Fruit fly (Drosophila melanogaster) whole organism, embryonic: ENCODE results near the gene BckdhA.

Source experiments
- B-H2 ChIP-seq: fragments of 200-800 bp; sonication (Bioruptor generic); optimal IDR thresholded peaks from 2 replicates; lab custom pipeline; 2018; ENCODE audit warnings: missing biosample characterization, mild to moderate bottlenecking, missing genetic modification characterization
- BEAF-32 ChIP-seq: fragments of 200-800 bp; sonication (Bioruptor generic); optimal IDR thresholded peaks from 3 replicates; lab custom pipeline; 2017; ENCODE audit warnings: missing biosample characterization, missing genetic modification characterization, mild to moderate bottlenecking, moderate library complexity, missing genetic modification reagents
- CG10147 ChIP-seq: fragments of 200-800 bp; sonication (Bioruptor generic); optimal IDR thresholded peaks from 2 replicates; lab custom pipeline; 2019; ENCODE audit warnings: missing biosample characterization, mild to moderate bottlenecking, missing genetic modification characterization, moderate library complexity
- CG10209 ChIP-seq: fragments of 200-800 bp; sonication (Bioruptor generic); optimal IDR thresholded peaks from 3 replicates; lab custom pipeline; 2017; ENCODE audit warnings: missing biosample characterization, mild to moderate bottlenecking, missing genetic modification characterization, missing genetic modification reagents
- CG1024 ChIP-seq: fragments of 200-800 bp; sonication (Bioruptor generic); IDR thresholded peaks from 2 replicates; pipeline ENCODE4 v1.3.6; 2022; ENCODE audit warnings: missing biosample characterization, missing genetic modification characterization
- CG15073 ChIP-seq: fragments of 200-800 bp; sonication (Bioruptor generic); optimal IDR thresholded peaks from 2 replicates; lab custom pipeline; 2016; ENCODE audit warnings: missing biosample characterization, missing genetic modification characterization
- CG17361 ChIP-seq: fragments of 200-800 bp; sonication (Bioruptor generic); IDR thresholded peaks from 3 replicates; pipeline ENCODE4 v1.3.6; 2022; ENCODE audit warnings: missing biosample characterization, missing genetic modification characterization
- CG17612 ChIP-seq: fragments of 200-800 bp; sonication (Bioruptor generic); IDR thresholded peaks from 2 replicates; pipeline ENCODE4 v1.3.6; 2022; ENCODE audit warnings: missing biosample characterization, missing genetic modification characterization
- CG2120 ChIP-seq: fragments of 200-800 bp; sonication (Bioruptor generic); optimal IDR thresholded peaks from 3 replicates; lab custom pipeline; 2016; ENCODE audit warnings: missing biosample characterization, missing genetic modification characterization
- CG31365 ChIP-seq: fragments of 200-800 bp; sonication (Bioruptor generic); optimal IDR thresholded peaks from 2 replicates; lab custom pipeline; 2018; ENCODE audit warnings: missing biosample characterization, mild to moderate bottlenecking, missing genetic modification characterization
- CG33557 ChIP-seq: fragments of 200-800 bp; sonication (Bioruptor generic); optimal IDR thresholded peaks from 2 replicates; lab custom pipeline; 2019; ENCODE audit warnings: missing biosample characterization, mild to moderate bottlenecking, missing genetic modification characterization, moderate library complexity
- CG34224 ChIP-seq: fragments of 200-800 bp; sonication (Bioruptor generic); IDR thresholded peaks from 3 replicates; pipeline ENCODE4 v1.3.6; 2022; ENCODE audit warnings: missing biosample characterization, missing genetic modification characterization; ENCODE audit not compliant: partially characterized antibody
- CG3838 ChIP-seq: fragments of 200-800 bp; sonication (Bioruptor generic); optimal IDR thresholded peaks from 3 replicates; lab custom pipeline; 2016; ENCODE audit warnings: missing biosample characterization, missing genetic modification characterization
- CG6813 ChIP-seq: fragments of 200-800 bp; sonication (Bioruptor generic); optimal IDR thresholded peaks from 2 replicates; lab custom pipeline; 2017; ENCODE audit warnings: missing biosample characterization, missing genetic modification characterization, mild to moderate bottlenecking, moderate library complexity, missing genetic modification reagents
- CG7928 ChIP-seq: fragments of 200-800 bp; sonication (Bioruptor generic); optimal IDR thresholded peaks from 2 replicates; lab custom pipeline; 2017; ENCODE audit warnings: missing biosample characterization, mild to moderate bottlenecking, missing genetic modification characterization
- E2f1 ChIP-seq: fragments of 200-800 bp; sonication (Bioruptor generic); IDR thresholded peaks from 2 replicates; pipeline ENCODE4 v1.3.6; 2022; ENCODE audit warnings: missing biosample characterization, missing genetic modification characterization
- Fer1 ChIP-seq: fragments of 200-800 bp; sonication (Bioruptor generic); optimal IDR thresholded peaks from 2 replicates; lab custom pipeline; 2017; ENCODE audit warnings: missing biosample characterization, mild to moderate bottlenecking, missing genetic modification characterization
- Kr ChIP-seq: fragments of 200-800 bp; sonication (Bioruptor generic); optimal IDR thresholded peaks from 2 replicates; lab custom pipeline; 2017; ENCODE audit warnings: missing biosample characterization, mild to moderate bottlenecking, missing genetic modification characterization
- MTF-1 ChIP-seq: fragments of 200-800 bp; sonication (Bioruptor generic); optimal IDR thresholded peaks from 2 replicates; lab custom pipeline; 2018; ENCODE audit warnings: missing biosample characterization, mild to moderate bottlenecking, missing genetic modification characterization, borderline replicate concordance
- Mrtf ChIP-seq: fragments of 200-800 bp; sonication (Bioruptor generic); IDR thresholded peaks from 3 replicates; pipeline ENCODE4 v1.3.6; 2022; ENCODE audit warnings: missing biosample characterization, missing genetic modification characterization
- Myb ChIP-seq: fragments of 200-800 bp; sonication (Bioruptor generic); optimal IDR thresholded peaks from 2 replicates; lab custom pipeline; 2016; ENCODE audit warnings: missing biosample characterization, missing genetic modification characterization
- NK7.1 ChIP-seq: fragments of 200-800 bp; sonication (Bioruptor generic); optimal IDR thresholded peaks from 3 replicates; lab custom pipeline; 2016; ENCODE audit warnings: missing biosample characterization, missing genetic modification characterization
- Rfx ChIP-seq: fragments of 200-800 bp; sonication (Bioruptor generic); IDR thresholded peaks from 2 replicates; pipeline ENCODE4 v1.3.6; 2022; ENCODE audit warnings: missing biosample characterization, missing genetic modification characterization
- Spps ChIP-seq: fragments of 200-800 bp; sonication (Bioruptor generic); optimal IDR thresholded peaks from 2 replicates; lab custom pipeline; 2018; ENCODE audit warnings: missing biosample characterization, mild to moderate bottlenecking, missing genetic modification characterization
- Ssrp ChIP-seq: fragments of 200-800 bp; sonication (Bioruptor generic); optimal IDR thresholded peaks from 2 replicates; lab custom pipeline; 2018; ENCODE audit warnings: missing biosample characterization, mild to moderate bottlenecking, missing genetic modification characterization, moderate library complexity
- Xrp1 ChIP-seq: fragments of 200-800 bp; sonication (Bioruptor generic); IDR thresholded peaks from 2 replicates; pipeline ENCODE4 v1.3.6; 2022; ENCODE audit warnings: missing biosample characterization, missing genetic modification characterization
- ab ChIP-seq: fragments of 200-800 bp; sonication (Bioruptor generic); optimal IDR thresholded peaks from 2 replicates; lab custom pipeline; 2016; ENCODE audit warnings: missing biosample characterization, missing genetic modification characterization
- ac ChIP-seq: fragments of 200-800 bp; sonication (Bioruptor generic); optimal IDR thresholded peaks from 3 replicates; lab custom pipeline; 2017; ENCODE audit warnings: missing biosample characterization, mild to moderate bottlenecking, missing genetic modification characterization
- ap ChIP-seq: fragments of 200-800 bp; sonication (Bioruptor generic); IDR thresholded peaks from 2 replicates; pipeline ENCODE4 v1.3.6; 2022; ENCODE audit warnings: missing biosample characterization, missing genetic modification characterization
- ase ChIP-seq: fragments of 200-800 bp; sonication (Bioruptor generic); IDR thresholded peaks from 3 replicates; pipeline ENCODE4 v1.3.6; 2022; ENCODE audit warnings: missing biosample characterization, missing genetic modification characterization
- ash1 ChIP-seq: fragments of 200-800 bp; sonication (Bioruptor generic); optimal IDR thresholded peaks from 2 replicates; lab custom pipeline; 2018; ENCODE audit warnings: missing biosample characterization, mild to moderate bottlenecking, missing genetic modification characterization
- bbx ChIP-seq: fragments of 200-800 bp; sonication (Bioruptor generic); IDR thresholded peaks from 2 replicates; pipeline ENCODE4 v1.3.6; 2022; ENCODE audit warnings: missing biosample characterization, missing genetic modification characterization; ENCODE audit not compliant: partially characterized antibody
- cato ChIP-seq: fragments of 200-800 bp; sonication (Bioruptor generic); optimal IDR thresholded peaks from 2 replicates; lab custom pipeline; 2016; ENCODE audit warnings: missing biosample characterization, missing genetic modification characterization, borderline replicate concordance
- cg ChIP-seq: fragments of 200-800 bp; sonication (Bioruptor generic); optimal IDR thresholded peaks from 3 replicates; lab custom pipeline; 2019; ENCODE audit warnings: missing biosample characterization, mild to moderate bottlenecking, missing genetic modification characterization, moderate library complexity
- chm ChIP-seq: fragments of 200-800 bp; sonication (Bioruptor generic); IDR thresholded peaks from 2 replicates; pipeline ENCODE4 v1.3.6; 2022; ENCODE audit warnings: missing biosample characterization, missing genetic modification characterization
- eve ChIP-seq, 2 experiments: fragments of >200 bp; optimal IDR thresholded peaks; 2 replicates each; lab custom pipeline; 2017; ENCODE audit warnings: missing biosample characterization in 2 of 2, missing genetic modification characterization in 2 of 2
- fru ChIP-seq: fragments of >200 bp; optimal IDR thresholded peaks from 2 replicates; lab custom pipeline; 2017
- grau ChIP-seq: fragments of 200-800 bp; optimal IDR thresholded peaks from 3 replicates; lab custom pipeline; 2019; ENCODE audit warnings: missing biosample characterization, mild to moderate bottlenecking, missing genetic modification characterization, moderate library complexity
- gt ChIP-seq: fragments of 200-800 bp; sonication (Bioruptor generic); IDR thresholded peaks from 2 replicates; pipeline ENCODE4 v1.3.6; 2022; ENCODE audit warnings: missing biosample characterization, missing genetic modification characterization
- jing ChIP-seq: fragments of 200-800 bp; sonication (Bioruptor generic); optimal IDR thresholded peaks from 2 replicates; lab custom pipeline; 2018; ENCODE audit warnings: missing biosample characterization, mild to moderate bottlenecking, missing genetic modification characterization
- kni ChIP-seq: fragments of 200-800 bp; sonication (Bioruptor generic); optimal IDR thresholded peaks from 3 replicates; lab custom pipeline; 2017; ENCODE audit warnings: mild to moderate bottlenecking, missing biosample characterization, missing genetic modification reagents, missing genetic modification characterization
- knrl ChIP-seq: fragments of 200-800 bp; sonication (Bioruptor generic); IDR thresholded peaks from 3 replicates; pipeline ENCODE4 v1.3.6; 2022; ENCODE audit warnings: missing biosample characterization, missing genetic modification characterization; ENCODE audit not compliant: partially characterized antibody
- oc ChIP-seq: fragments of 200-800 bp; sonication (Bioruptor generic); optimal IDR thresholded peaks from 2 replicates; lab custom pipeline; 2018; ENCODE audit warnings: missing biosample characterization, mild to moderate bottlenecking, missing genetic modification characterization, moderate library complexity
- org-1 ChIP-seq: fragments of 200-800 bp; sonication (Bioruptor generic); optimal IDR thresholded peaks from 2 replicates; lab custom pipeline; 2017; ENCODE audit warnings: missing biosample characterization, missing genetic modification characterization
- otp ChIP-seq: fragments of 200-800 bp; sonication (Bioruptor generic); IDR thresholded peaks from 3 replicates; pipeline ENCODE4, ENCODE4 v1.3.6; 2022; ENCODE audit warnings: missing biosample characterization, missing genetic modification characterization
- sd ChIP-seq: fragments of 200-800 bp; sonication (Bioruptor generic); optimal IDR thresholded peaks from 3 replicates; lab custom pipeline; 2018; ENCODE audit warnings: missing biosample characterization, mild to moderate bottlenecking, missing genetic modification characterization, moderate library complexity
- sens ChIP-seq: fragments of 200-800 bp; sonication (Bioruptor generic); peaks from one replicate; lab custom pipeline; 2016; ENCODE audit warnings: missing biosample characterization, missing genetic modification characterization
- sima ChIP-seq: fragments of 200-800 bp; sonication (Bioruptor generic); optimal IDR thresholded peaks from 2 replicates; lab custom pipeline; 2016; ENCODE audit warnings: missing biosample characterization, missing genetic modification characterization
- sna ChIP-seq: fragments of 200-800 bp; sonication (Bioruptor generic); IDR thresholded peaks from 2 replicates; pipeline ENCODE4 v1.3.6; 2022; ENCODE audit warnings: missing biosample characterization, missing genetic modification characterization; ENCODE audit not compliant: partially characterized antibody
- toy ChIP-seq: fragments of 200-800 bp; sonication (Bioruptor generic); IDR thresholded peaks from 2 replicates; pipeline ENCODE4 v1.3.6; 2022; ENCODE audit warnings: missing biosample characterization, missing genetic modification characterization
- trem ChIP-seq: fragments of 200-800 bp; optimal IDR thresholded peaks from 3 replicates; lab custom pipeline; 2019; ENCODE audit warnings: missing biosample characterization, mild to moderate bottlenecking, missing genetic modification characterization, moderate library complexity
- vnd ChIP-seq: fragments of 200-800 bp; sonication (Bioruptor generic); IDR thresholded peaks from 3 replicates; pipeline ENCODE4 v1.3.6; 2022; ENCODE audit warnings: missing biosample characterization, missing genetic modification characterization; ENCODE audit not compliant: partially characterized antibody

BckdhA gene

dm6 chr3R:9515860-9516344, 39.7 kb upstream of the BckdhA start, which contains the start of the genes mRpL47, CG8176 and Kdm3 (continued):
- TF ChIP-seq ab (peak; percentile 29), ac (GFP tag; lab: Kevin White, UChicago) (no peak), Fer1 (peak; percentile 51), org-1 (GFP tag; lab: Kevin White, UChicago) (no peak), BEAF-32 (GFP tag; lab: Kevin White, UChicago) (peak; percentile 100), CG10147 (GFP tag; lab: Kevin White, UChicago) (peak; percentile 47), trem (peak; percentile 90), Myb (GFP tag; lab: Kevin White, UChicago) (peak; percentile 85), ase (GFP tag; lab: Robert Waterston, UW) (no peak), ap (GFP tag; lab: Robert Waterston, UW) (no peak), Xrp1 (GFP tag; lab: Robert Waterston, UW) (no peak), CG7928 (GFP tag; lab: Kevin White, UChicago) (peak; percentile 98), eve (GFP tag; optimal IDR thresholded peaks at IDR 0.05; lab: Kevin White, UChicago) (no peak), CG3838 (GFP tag; lab: Kevin White, UChicago) (no peak), NK7.1 (no peak), CG34224 (GFP tag; lab: Robert Waterston, UW) (no peak), fru (no peak), CG17612 (GFP tag; lab: Robert Waterston, UW) (no peak), CG15073 (no peak), kni (GFP tag; lab: Kevin White, UChicago) (no peak), bbx (GFP tag; lab: Robert Waterston, UW) (no peak), chm (GFP tag; lab: Robert Waterston, UW) (no peak), CG33557 (GFP tag; lab: Kevin White, UChicago) (no peak), otp (GFP tag; lab: Robert Waterston, UW) (no peak), jing (no peak), oc (tag; lab: Kevin White, UChicago) (no peak), ash1 (GFP tag; lab: Kevin White, UChicago) (no peak), Kr (GFP tag; lab: Kevin White, UChicago) (no peak), CG6813 (GFP tag; lab: Kevin White, UChicago) (no peak), CG1024 (GFP tag; lab: Robert Waterston, UW) (no peak), B-H2 (peak; percentile 86), cato (no peak), sens (GFP tag; lab: Kevin White, UChicago) (peak; percentile 93), sima (GFP tag; lab: Kevin White, UChicago) (no peak), gt (no peak), CG10209 (peak; percentile 15), cg (GFP tag; lab: Kevin White, UChicago) (peak; percentile 96), sd (tag; lab: Kevin White, UChicago) (peak; percentile 87), grau (tag; lab: Kevin White, UChicago) (peak; percentile 63), CG2120 (peak; percentile 89), E2f1 (no peak), Spps (tag; lab: Kevin White, UChicago) (no peak), CG31365 (no peak), Rfx (GFP tag; lab: Robert Waterston, UW) (no peak), toy (GFP tag; lab: Robert Waterston, UW) (no peak), Mrtf (GFP tag; lab: Robert Waterston, UW) (no peak), Ssrp (tag; lab: Kevin White, UChicago) (peak; percentile 16), CG17361 (GFP tag; lab: Robert Waterston, UW) (no peak), sna (no peak), MTF-1 (GFP tag; lab: Kevin White, UChicago) (no peak), vnd (GFP tag; lab: Robert Waterston, UW) (no peak), knrl (GFP tag; lab: Robert Waterston, UW) (no peak)
